Fruit fly (Drosophila melanogaster): Measurements from ENCODE around the gene Prx6a.
A peak's percentile ranks its signal among the peaks of the same experiment; 100 is the strongest.

Prx6a gene

dm6 chr2L:2872968-2873728 lies 4.9 kb downstream of the Prx6a start (continued):
- peak; percentile 41 for TF ChIP-seq CG15269 (tag; optimal IDR thresholded peaks at IDR 0.05)
- no peak for TF ChIP-seq Oaz (GFP tag; IDR thresholded peaks at IDR 0.05)
- no peak for TF ChIP-seq Optix (GFP tag; IDR thresholded peaks at IDR 0.05)
- peak; percentile 13 for TF ChIP-seq kah (GFP tag; optimal IDR thresholded peaks at IDR 0.05)
- TF ChIP-seq CG12299 (tag; optimal IDR thresholded peaks at IDR 0.05), result no peak
- no peak for TF ChIP-seq Awh (GFP tag; IDR thresholded peaks at IDR 0.05)
- no peak for TF ChIP-seq kni (GFP tag; optimal IDR thresholded peaks at IDR 0.05)
- TF ChIP-seq unpg (GFP tag; optimal IDR thresholded peaks at IDR 0.05), result no peak
- no peak for TF ChIP-seq CG31388 (GFP tag; optimal IDR thresholded peaks at IDR 0.05)
- peak; percentile 38 for TF ChIP-seq Sox102F (GFP tag; optimal IDR thresholded peaks at IDR 0.05)
- no peak for TF ChIP-seq CG32772 (GFP tag; IDR thresholded peaks at IDR 0.05)
- TF ChIP-seq ken (GFP tag; IDR thresholded peaks at IDR 0.05), result no peak
- peak; percentile 31 for TF ChIP-seq CG10979 (tag; optimal IDR thresholded peaks at IDR 0.05)
- peak; percentile 32 for TF ChIP-seq slou (GFP tag; optimal IDR thresholded peaks at IDR 0.05)
- no peak for TF ChIP-seq Nf-YA (GFP tag; IDR thresholded peaks at IDR 0.05)
- no peak for TF ChIP-seq lov (optimal IDR thresholded peaks at IDR 0.05)
- no peak for TF ChIP-seq lov (GFP tag; IDR thresholded peaks at IDR 0.05)
- no peak for TF ChIP-seq CG30431 (GFP tag; optimal IDR thresholded peaks at IDR 0.05)
- no peak for TF ChIP-seq CG4617 (GFP tag; optimal IDR thresholded peaks at IDR 0.05; ENCODE audit: borderline replicate concordance)
- no peak for TF ChIP-seq CG10147 (GFP tag; optimal IDR thresholded peaks at IDR 0.05)
- no peak for TF ChIP-seq CG31441 (GFP tag; IDR thresholded peaks at IDR 0.05)
- no peak for TF ChIP-seq cad (GFP tag; optimal IDR thresholded peaks at IDR 0.05)
- TF ChIP-seq Dip2 (GFP tag; IDR thresholded peaks at IDR 0.05), result no peak
- no peak for TF ChIP-seq Adf1 (GFP tag; IDR thresholded peaks at IDR 0.05)
- TF ChIP-seq CG13424 (tag; optimal IDR thresholded peaks at IDR 0.05), result peak; percentile 8
- TF ChIP-seq CG8388 (GFP tag; optimal IDR thresholded peaks at IDR 0.05), result no peak
- TF ChIP-seq CG2712 (tag; optimal IDR thresholded peaks at IDR 0.05), result no peak
- TF ChIP-seq zf30C (GFP tag; optimal IDR thresholded peaks at IDR 0.05), result peak; percentile 79
- no peak for TF ChIP-seq CG9876 (GFP tag; optimal IDR thresholded peaks at IDR 0.05)
- TF ChIP-seq CG13296 (GFP tag; optimal IDR thresholded peaks at IDR 0.05), result no peak
- TF ChIP-seq CG15696 (tag; optimal IDR thresholded peaks at IDR 0.05), result no peak
- no peak for TF ChIP-seq CG3995 (GFP tag; optimal IDR thresholded peaks at IDR 0.05)
- no peak for TF ChIP-seq ap (GFP tag; IDR thresholded peaks at IDR 0.05)
- TF ChIP-seq Hr78 (GFP tag; optimal IDR thresholded peaks at IDR 0.05), result peak in 1 of 2 experiments; percentile 66
- peak; percentile 4 for TF ChIP-seq CG15514 (GFP tag; optimal IDR thresholded peaks at IDR 0.05)
- TF ChIP-seq sd (tag; optimal IDR thresholded peaks at IDR 0.05), result peak; percentile 23
- no peak for TF ChIP-seq MTF-1 (GFP tag; optimal IDR thresholded peaks at IDR 0.05; ENCODE audit: borderline replicate concordance)
- no peak for TF ChIP-seq CG31224 (GFP tag; IDR thresholded peaks at IDR 0.05)
- no peak for TF ChIP-seq pb (GFP tag; optimal IDR thresholded peaks at IDR 0.05)
- no peak for TF ChIP-seq gsb (GFP tag; IDR thresholded peaks at IDR 0.05)
- TF ChIP-seq ash1 (GFP tag; optimal IDR thresholded peaks at IDR 0.05), result no peak
- no peak for TF ChIP-seq br (optimal IDR thresholded peaks at IDR 0.05)
- TF ChIP-seq Hand (GFP tag; optimal IDR thresholded peaks at IDR 0.05), result no peak
- no peak for TF ChIP-seq disco-r (GFP tag; optimal IDR thresholded peaks at IDR 0.05)
- TF ChIP-seq gro (GFP tag; optimal IDR thresholded peaks at IDR 0.05), result no peak
- TF ChIP-seq mirr (GFP tag; optimal IDR thresholded peaks at IDR 0.05), result no peak
- no peak for TF ChIP-seq CG2889 (GFP tag; IDR thresholded peaks at IDR 0.05)
- no peak for TF ChIP-seq CrebB (tag; optimal IDR thresholded peaks at IDR 0.05)
- no peak for TF ChIP-seq org-1 (GFP tag; optimal IDR thresholded peaks at IDR 0.05)
- no peak for TF ChIP-seq CG6654 (GFP tag; optimal IDR thresholded peaks at IDR 0.05)
- TF ChIP-seq Opbp (GFP tag; IDR thresholded peaks at IDR 0.05; ENCODE audit: partially characterized antibody), result no peak
